Worm (Caenorhabditis elegans) whole organism, late embryonic: ENCODE data around the gene ZC513.14.
A peak's percentile ranks its signal among the peaks of the same experiment; 100 is the strongest.

Experiments used
- C38D4.7 ChIP-seq: fragments of 200-800 bp; sonication (Bioruptor generic); optimal IDR thresholded peaks from 2 replicates; lab custom pipeline; 2018; ENCODE audit warnings: mild to moderate bottlenecking, missing genetic modification characterization, moderate library complexity, missing compliant biosample characterization
- F13H6.1 ChIP-seq: sonication (generic microtip); optimal IDR thresholded peaks from 2 replicates; lab custom pipeline; 2016; ENCODE audit warnings: missing genetic modification characterization, missing compliant biosample characterization
- K02D7.2 ChIP-seq: sonication (generic microtip); optimal IDR thresholded peaks from 2 replicates; lab custom pipeline; 2017; ENCODE audit warnings: mild to moderate bottlenecking, missing genetic modification characterization, missing compliant biosample characterization
- K09A11.1 ChIP-seq: sonication (generic microtip); optimal IDR thresholded peaks from 2 replicates; lab custom pipeline; 2017; ENCODE audit warnings: antibody characterized with exemption, mild to moderate bottlenecking, missing genetic modification characterization, missing compliant biosample characterization; ENCODE audit not compliant: insufficient read depth
- T23F11.4 ChIP-seq: fragments of 200-800 bp; sonication (Bioruptor generic); optimal IDR thresholded peaks from 2 replicates; lab custom pipeline; 2018; ENCODE audit warnings: mild to moderate bottlenecking, missing genetic modification characterization, missing compliant biosample characterization
- Y22D7AL.16 ChIP-seq: sonication (generic microtip); optimal IDR thresholded peaks from 2 replicates; lab custom pipeline; 2016; ENCODE audit warnings: missing genetic modification characterization, missing compliant biosample characterization
- ahr-1 ChIP-seq: sonication (generic microtip); optimal IDR thresholded peaks from 2 replicates; lab custom pipeline; 2016; ENCODE audit warnings: missing genetic modification characterization, missing compliant biosample characterization
- ceh-14 ChIP-seq: sonication (generic microtip); optimal IDR thresholded peaks from 2 replicates; lab custom pipeline; 2016; ENCODE audit warnings: missing genotype, missing genetic modification characterization, missing compliant biosample characterization
- ceh-22 ChIP-seq: sonication (generic microtip); optimal IDR thresholded peaks from 2 replicates; lab custom pipeline; 2017; ENCODE audit warnings: missing biosample characterization, missing genetic modification characterization
- ceh-45 ChIP-seq: fragments of 200-800 bp; sonication (Bioruptor generic); IDR thresholded peaks from 2 replicates; pipeline ENCODE4 v1.3.6; 2022; ENCODE audit warnings: missing genetic modification reagents, missing genetic modification characterization, missing compliant biosample characterization
- ceh-48 ChIP-seq: sonication (generic microtip); optimal IDR thresholded peaks from 2 replicates; lab custom pipeline; 2016; ENCODE audit warnings: missing genetic modification characterization, inconsistent platforms, missing compliant biosample characterization
- dmd-4 ChIP-seq: sonication (generic microtip); optimal IDR thresholded peaks from 2 replicates; lab custom pipeline; 2016; ENCODE audit warnings: borderline replicate concordance, missing genetic modification characterization, missing compliant biosample characterization
- dve-1 ChIP-seq: sonication (generic microtip); optimal IDR thresholded peaks from 2 replicates; lab custom pipeline; 2017; ENCODE audit warnings: antibody characterized with exemption, mild to moderate bottlenecking, missing genetic modification characterization, missing compliant biosample characterization
- elt-4 ChIP-seq: sonication (generic microtip); optimal IDR thresholded peaks from 2 replicates; lab custom pipeline; 2016; ENCODE audit warnings: missing genetic modification characterization, missing compliant biosample characterization
- fax-1 ChIP-seq: sonication (generic microtip); optimal IDR thresholded peaks from 2 replicates; lab custom pipeline; 2016; ENCODE audit warnings: missing genotype, missing genetic modification characterization, missing compliant biosample characterization
- fkh-10 ChIP-seq: fragments of 150-350 bp; optimal IDR thresholded peaks from 2 replicates; lab custom pipeline; 2014; ENCODE audit warnings: missing biosample characterization, missing genetic modification reagents, missing genetic modification characterization
- hlh-13 ChIP-seq: fragments of 200-800 bp; sonication (Bioruptor generic); optimal IDR thresholded peaks from 2 replicates; lab custom pipeline; 2018; ENCODE audit warnings: mild to moderate bottlenecking, missing genetic modification characterization, missing compliant biosample characterization
- hlh-30 ChIP-seq: sonication (generic microtip); optimal IDR thresholded peaks from 2 replicates; lab custom pipeline; 2017; ENCODE audit warnings: antibody characterized with exemption, missing genetic modification characterization, missing compliant biosample characterization; ENCODE audit not compliant: insufficient read depth
- hlh-6 ChIP-seq: sonication (generic microtip); optimal IDR thresholded peaks from 2 replicates; lab custom pipeline; 2016; ENCODE audit warnings: missing genotype, missing genetic modification characterization, missing compliant biosample characterization
- hlh-8 ChIP-seq: sonication (generic microtip); optimal IDR thresholded peaks from 2 replicates; lab custom pipeline; 2016; ENCODE audit warnings: missing genotype, missing genetic modification characterization, missing compliant biosample characterization
- lim-6 ChIP-seq: sonication (generic microtip); optimal IDR thresholded peaks from 2 replicates; lab custom pipeline; 2016; ENCODE audit warnings: missing genetic modification characterization, missing compliant biosample characterization
- nhr-11 ChIP-seq: fragments of 150-350 bp; optimal IDR thresholded peaks from 2 replicates; lab custom pipeline; 2014; ENCODE audit warnings: missing biosample characterization, missing genetic modification characterization
- nhr-232 ChIP-seq: sonication (generic microtip); optimal IDR thresholded peaks from 2 replicates; lab custom pipeline; 2016; ENCODE audit warnings: missing genetic modification characterization, missing compliant biosample characterization
- npax-4 ChIP-seq: sonication (generic microtip); optimal IDR thresholded peaks from 2 replicates; lab custom pipeline; 2016; ENCODE audit warnings: missing genetic modification characterization, missing compliant biosample characterization
- pag-3 ChIP-seq: sonication (generic microtip); optimal IDR thresholded peaks from 2 replicates; lab custom pipeline; 2016; ENCODE audit warnings: missing compliant biosample characterization, missing genetic modification characterization, borderline replicate concordance
- pat-9 ChIP-seq: fragments of 200-800 bp; sonication (Bioruptor generic); optimal IDR thresholded peaks from 2 replicates; lab custom pipeline; 2018; ENCODE audit warnings: mild to moderate bottlenecking, missing genetic modification characterization, moderate library complexity, missing compliant biosample characterization
- pha-4 ChIP-seq: fragments of 150-350 bp; optimal IDR thresholded peaks from 2 replicates; lab custom pipeline; 2018; ENCODE audit warnings: missing biosample characterization, missing genetic modification reagents, missing genetic modification characterization
- pqm-1 ChIP-seq: sonication (generic microtip); optimal IDR thresholded peaks from 2 replicates; lab custom pipeline; 2016; ENCODE audit warnings: missing genetic modification characterization, missing compliant biosample characterization
- pros-1 ChIP-seq: fragments of 150-350 bp; optimal IDR thresholded peaks from 2 replicates; lab custom pipeline; 2014; ENCODE audit warnings: missing biosample characterization, missing genetic modification reagents, missing genetic modification characterization
- ref-2 ChIP-seq: sonication (generic microtip); optimal IDR thresholded peaks from 2 replicates; lab custom pipeline; 2016; ENCODE audit warnings: missing genetic modification characterization, missing compliant biosample characterization
- sox-2 ChIP-seq: fragments of 200-800 bp; sonication (Bioruptor generic); IDR thresholded peaks from 2 replicates; pipeline ENCODE4 v1.3.6; 2022; ENCODE audit warnings: missing genetic modification reagents, missing genetic modification characterization, missing compliant biosample characterization
- tbx-7 ChIP-seq: sonication (generic microtip); optimal IDR thresholded peaks from 2 replicates; lab custom pipeline; 2016; ENCODE audit warnings: missing genotype, missing genetic modification characterization, missing compliant biosample characterization
- ttx-3 ChIP-seq: sonication (generic microtip); optimal IDR thresholded peaks from 2 replicates; lab custom pipeline; 2016; ENCODE audit warnings: missing genetic modification reagents, missing genetic modification characterization, missing compliant biosample characterization
- unc-42 ChIP-seq: sonication (generic microtip); optimal IDR thresholded peaks from 2 replicates; lab custom pipeline; 2016; ENCODE audit warnings: missing genotype, missing genetic modification characterization, missing compliant biosample characterization
- unc-55 ChIP-seq: sonication (generic microtip); optimal IDR thresholded peaks from 2 replicates; lab custom pipeline; 2017; ENCODE audit warnings: missing biosample characterization, missing genetic modification reagents, missing genetic modification characterization
- ztf-16 ChIP-seq: sonication (generic microtip); optimal IDR thresholded peaks from 2 replicates; lab custom pipeline; 2017; ENCODE audit warnings: missing genetic modification characterization, missing compliant biosample characterization

Gene ZC513.14

ce11 chrV:8025259-8025658 is 10.6 kb downstream of the ZC513.14 start:
- no peak for TF ChIP-seq pag-3 (tag; lab: Kevin White, UChicago)
- TF ChIP-seq pros-1 (tag; lab: Kevin White, UChicago): no peak
- TF ChIP-seq ceh-14 (tag; lab: Kevin White, UChicago): no peak
- TF ChIP-seq K02D7.2 (tag; lab: Kevin White, UChicago): no peak
- TF ChIP-seq elt-4: no peak
- TF ChIP-seq pha-4 (tag; lab: Kevin White, UChicago): no peak
- TF ChIP-seq nhr-11 (tag; lab: Kevin White, UChicago): no peak
- TF ChIP-seq dve-1 (tag; lab: Kevin White, UChicago): no peak
- TF ChIP-seq ref-2 (tag; lab: Kevin White, UChicago): no peak
- TF ChIP-seq unc-42 (tag; lab: Kevin White, UChicago): no peak
- no peak for TF ChIP-seq hlh-8 (tag; lab: Kevin White, UChicago)
- TF ChIP-seq T23F11.4 (GFP tag; lab: Kevin White, UChicago): no peak
- TF ChIP-seq hlh-30 (tag; lab: Kevin White, UChicago): no peak
- TF ChIP-seq ceh-22 (tag; lab: Kevin White, UChicago): no peak
- TF ChIP-seq nhr-232 (tag; lab: Kevin White, UChicago): no peak
- no peak for TF ChIP-seq dmd-4 (tag; lab: Kevin White, UChicago)
- no peak for TF ChIP-seq ceh-48 (tag; lab: Kevin White, UChicago)

ce11 chrV:8024752-8025151 is 11.1 kb downstream of the ZC513.14 start, which contains the start of gene F43H9.3:
Gene F43H9.3, minus strand, starts transcription at chrV:8024940.
- TF ChIP-seq fax-1 (tag; lab: Kevin White, UChicago) (no peak), ztf-16 (tag; lab: Kevin White, UChicago) (no peak), ceh-48 (tag; lab: Kevin White, UChicago) (no peak), K09A11.1 (tag; lab: Kevin White, UChicago) (no peak), tbx-7 (no peak), nhr-11 (tag; lab: Kevin White, UChicago) (no peak), npax-4 (tag; lab: Kevin White, UChicago) (no peak), fkh-10 (GFP tag; lab: Kevin White, UChicago) (no peak)

DNA sequence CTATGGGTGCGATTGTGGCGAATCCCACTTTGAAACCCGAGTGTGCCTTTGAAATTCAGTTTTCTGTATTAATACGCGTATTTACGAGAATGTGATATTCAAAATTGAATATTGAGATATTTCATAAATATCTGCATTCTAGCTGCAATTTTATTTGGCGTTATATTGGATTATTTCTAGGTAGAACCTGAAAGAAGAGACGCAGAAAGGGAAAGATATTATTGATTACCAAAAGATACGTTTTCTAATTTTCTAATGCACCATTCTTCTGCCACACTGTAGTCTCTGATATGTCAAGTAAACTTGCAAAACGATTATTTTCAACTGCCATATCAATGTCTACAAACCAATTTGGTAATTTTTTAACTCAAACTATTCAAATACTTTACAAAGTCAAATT is 13.8 kb downstream of the ZC513.14 start, which contains the start of gene ech-3:
ech-3 (plus strand) TSS at position 178 of the 400 bp plus-strand sequence.
- TF ChIP-seq ceh-45: no peak
- TF ChIP-seq Y22D7AL.16 (tag; lab: Kevin White, UChicago): no peak
- no peak for TF ChIP-seq F13H6.1 (tag; lab: Kevin White, UChicago)
- no peak for TF ChIP-seq hlh-6 (tag; lab: Kevin White, UChicago)
- TF ChIP-seq nhr-232 (tag; lab: Kevin White, UChicago): no peak
- TF ChIP-seq unc-42 (tag; lab: Kevin White, UChicago): no peak
- no peak for TF ChIP-seq C38D4.7 (GFP tag; lab: Kevin White, UChicago)
- no peak for TF ChIP-seq ttx-3 (tag; lab: Kevin White, UChicago)

DNA sequence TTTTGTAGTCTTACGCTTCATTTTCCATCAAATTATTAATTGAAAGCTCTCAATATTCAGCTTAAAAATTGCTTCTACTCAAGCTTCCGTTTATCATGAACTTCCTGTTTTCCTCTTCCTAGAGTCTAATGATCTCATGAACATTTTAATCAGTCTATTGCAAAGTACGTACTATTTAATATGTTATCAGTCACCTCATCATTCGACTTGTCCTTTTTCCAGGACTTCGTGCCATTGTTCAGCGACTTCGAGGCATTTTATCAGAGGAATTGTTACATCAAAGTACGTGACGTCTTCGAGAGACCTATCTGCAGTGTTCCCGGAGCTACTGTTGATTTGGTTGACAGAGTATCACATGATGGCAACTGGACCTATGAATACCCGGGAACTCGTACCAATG is 16.1 kb downstream of the ZC513.14 start:
- TF ChIP-seq unc-55 (GFP tag; lab: Kevin White, UChicago): no peak
- TF ChIP-seq hlh-30 (tag; lab: Kevin White, UChicago): peak; percentile 18

- no peak for TF ChIP-seq ahr-1
- TF ChIP-seq unc-55 (GFP tag; lab: Kevin White, UChicago): no peak
- TF ChIP-seq pat-9: no peak
- TF ChIP-seq lim-6 (tag; lab: Kevin White, UChicago): no peak
- TF ChIP-seq C38D4.7 (GFP tag; lab: Kevin White, UChicago): no peak
- TF ChIP-seq hlh-13 (GFP tag; lab: Kevin White, UChicago): no peak
- no peak for TF ChIP-seq sox-2 (GFP tag; lab: Robert Waterston, UW)
- no peak for TF ChIP-seq K09A11.1 (tag; lab: Kevin White, UChicago)
- TF ChIP-seq K02D7.2 (tag; lab: Kevin White, UChicago): no peak
- no peak for TF ChIP-seq pqm-1 (tag; lab: Kevin White, UChicago)
- TF ChIP-seq ztf-16 (tag; lab: Kevin White, UChicago): no peak
Measured at ce11 chrV:8018919-8019318, 16.9 kb downstream of the ZC513.14 start.
